Worm (Caenorhabditis elegans): Measurements from ENCODE around the gene apt-9.
A peak's percentile ranks its signal among the peaks of the same experiment; 100 is the strongest.

Gene apt-9

ce11 chrX:11104883-11105629 lies 36.7 kb downstream of the apt-9 start, which contains the start of gene W02H3.1:
W02H3.1 (minus strand) TSS chrX:11105460.
- TF ChIP-seq ceh-28 (tag; optimal IDR thresholded peaks at IDR 0.05) = no peak
- TF ChIP-seq duxl-1 (tag; optimal IDR thresholded peaks at IDR 0.05; ENCODE audit: poor library complexity) = no peak
- no peak for TF ChIP-seq ztf-7 (tag; optimal IDR thresholded peaks at IDR 0.05)
- TF ChIP-seq R02D3.7 (tag; optimal IDR thresholded peaks at IDR 0.05) = no peak
- TF ChIP-seq madf-5 (GFP tag; IDR thresholded peaks at IDR 0.05) = no peak
- no peak for TF ChIP-seq F26F4.8 (GFP tag; conservative IDR thresholded peaks at IDR 0.05)
- no peak for TF ChIP-seq D1046.2 (GFP tag; IDR thresholded peaks at IDR 0.05)
- TF ChIP-seq ctbp-1 (GFP tag; IDR thresholded peaks at IDR 0.05) = no peak
- TF ChIP-seq lir-3 (tag; optimal IDR thresholded peaks at IDR 0.05) = no peak
- TF ChIP-seq zip-2 (tag; optimal IDR thresholded peaks at IDR 0.05) = no peak
- TF ChIP-seq aha-1 (tag) = peak; percentile 75
- TF ChIP-seq dve-1 (tag; optimal IDR thresholded peaks at IDR 0.05; ENCODE audit: insufficient read depth) = no peak
- no peak for TF ChIP-seq F10B5.3 (tag; optimal IDR thresholded peaks at IDR 0.05)
- peak; percentile 33 for TF ChIP-seq hlh-30 (tag; optimal IDR thresholded peaks at IDR 0.05; ENCODE audit: insufficient read depth)
- no peak for TF ChIP-seq pha-4 (GFP tag; IDR thresholded peaks at IDR 0.05)
- TF ChIP-seq pha-4 (tag; optimal IDR thresholded peaks at IDR 0.05) = no peak
- TF ChIP-seq nhr-77 (tag; optimal IDR thresholded peaks at IDR 0.05) = no peak
- peak; percentile 60; the same call in 1 of the 2 replicates for TF ChIP-seq tra-1 (GFP tag; IDR thresholded peaks at IDR 0.05)
- no peak for TF ChIP-seq daf-19 (GFP tag; conservative IDR thresholded peaks at IDR 0.05)
- no peak for TF ChIP-seq hlh-11 (tag; optimal IDR thresholded peaks at IDR 0.05)
- TF ChIP-seq nhr-111 (GFP tag; optimal IDR thresholded peaks at IDR 0.05) = no peak
- no peak for TF ChIP-seq nhr-48 (tag; optimal IDR thresholded peaks at IDR 0.05)
- TF ChIP-seq hmg-1.1 (GFP tag; IDR thresholded peaks at IDR 0.05) = no peak
- TF ChIP-seq ceh-32 (tag; optimal IDR thresholded peaks at IDR 0.05; ENCODE audit: poor library complexity) = no peak
- peak; percentile 41 for TF ChIP-seq nhr-28 (tag; optimal IDR thresholded peaks at IDR 0.05)
- TF ChIP-seq pqm-1 (tag; optimal IDR thresholded peaks at IDR 0.05) = peak; percentile 65
- TF ChIP-seq dmd-6 (GFP tag; IDR thresholded peaks at IDR 0.05) = peak; percentile 71; the same call in 1 of the 2 replicates
- peak; percentile 89 for TF ChIP-seq php-3 (GFP tag; IDR thresholded peaks at IDR 0.05)
- no peak for TF ChIP-seq nhr-76 (tag; optimal IDR thresholded peaks at IDR 0.05)
- TF ChIP-seq nhr-6 (tag; optimal IDR thresholded peaks at IDR 0.05) = no peak
- TF ChIP-seq ceh-20 (GFP tag; IDR thresholded peaks at IDR 0.05) = 0 out of 2 replicates have a peak, but pooled peaks have one; percentile 47
- TF ChIP-seq zfp-2 (tag; optimal IDR thresholded peaks at IDR 0.05) = no peak
- TF ChIP-seq ZK546.5 (tag; optimal IDR thresholded peaks at IDR 0.05) = no peak
- TF ChIP-seq unc-62 (GFP tag; optimal IDR thresholded peaks at IDR 0.05 in 1 of 2) = no peak
- TF ChIP-seq unc-62 (tag; optimal IDR thresholded peaks at IDR 0.05) = no peak

DNA sequence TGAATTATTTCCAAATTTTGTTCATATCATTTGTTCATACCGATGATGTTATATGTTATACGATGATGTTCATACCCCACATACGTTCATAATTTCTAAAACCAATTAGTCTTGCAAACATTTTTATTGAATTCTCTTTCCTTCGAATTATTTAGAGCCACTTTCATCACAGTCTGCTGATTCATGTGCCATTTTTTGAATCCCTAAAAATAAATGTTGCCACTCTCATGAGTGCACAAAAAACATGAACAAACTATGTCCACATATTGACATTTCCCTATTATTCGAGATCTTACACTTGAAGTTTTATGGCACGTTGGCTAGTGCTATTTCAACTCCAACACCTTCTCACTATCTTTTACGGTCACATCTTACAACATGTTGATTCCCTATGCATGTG lies 38.7 kb downstream of the apt-9 start, which contains the start of gene clc-17:
clc-17 (plus strand) TSS at position 301 of the 400 bp plus-strand sequence.
- TF ChIP-seq hlh-11 (tag; optimal IDR thresholded peaks at IDR 0.05) = no peak
- peak; percentile 4 for TF ChIP-seq aha-1 (tag)

DNA sequence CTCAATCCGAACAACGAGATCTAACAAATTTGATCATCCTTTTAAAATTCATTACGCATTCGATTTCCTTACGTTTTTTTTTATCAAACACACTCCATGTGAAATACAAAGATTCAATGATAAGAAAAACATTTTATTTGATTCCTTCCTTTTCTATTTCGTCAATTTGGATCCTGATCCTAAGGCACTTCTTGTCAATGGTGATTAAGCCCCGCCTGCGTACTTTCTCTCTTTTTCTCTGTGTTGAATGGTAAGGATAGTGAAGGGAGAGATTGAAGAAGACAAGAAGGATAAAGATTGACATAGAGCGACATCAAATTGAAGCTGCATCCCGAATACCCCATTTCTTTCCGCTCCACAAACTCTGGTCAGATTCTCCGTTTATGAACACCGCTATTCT lies 40.9 kb downstream of the apt-9 start, which contains the start of gene grd-1:
grd-1 (plus strand) TSS at position 241 of the 400 bp plus-strand sequence.
- TF ChIP-seq nhr-42 (GFP tag; IDR thresholded peaks at IDR 0.05) (no peak), nhr-28 (tag; optimal IDR thresholded peaks at IDR 0.05) (peak; percentile 14), unc-62 (GFP tag; optimal IDR thresholded peaks at IDR 0.05 in 1 of 2) (peak in 1 of 2 experiments; percentile 73), unc-62 (tag; optimal IDR thresholded peaks at IDR 0.05) (no peak)

ce11 chrX:11114420-11114819 lies 46.1 kb downstream of the apt-9 start:
- peak; percentile 96 for TF ChIP-seq set-16 (GFP tag; IDR thresholded peaks at IDR 0.05)
- no peak for TF ChIP-seq D1046.2 (GFP tag; IDR thresholded peaks at IDR 0.05)
